Fruit fly (Drosophila melanogaster) whole organism: Measurements from ENCODE around the gene CG4390.

Experiments
- EcR ChIP-seq, 2 experiments: fragments of >200 bp; optimal IDR thresholded peaks; 2 replicates each; lab custom pipeline; 2017; ENCODE audit warnings: missing biosample characterization in 2 of 2, missing genetic modification characterization in 2 of 2, missing genetic modification reagents in 2 of 2
- psq ChIP-seq: fragments of >200 bp; optimal IDR thresholded peaks from 2 replicates; lab custom pipeline; 2017
- usp ChIP-seq: fragments of >200 bp; optimal IDR thresholded peaks from 2 replicates; lab custom pipeline; 2017; ENCODE audit warnings: missing biosample characterization, missing genetic modification characterization, mixed read lengths

DNA sequence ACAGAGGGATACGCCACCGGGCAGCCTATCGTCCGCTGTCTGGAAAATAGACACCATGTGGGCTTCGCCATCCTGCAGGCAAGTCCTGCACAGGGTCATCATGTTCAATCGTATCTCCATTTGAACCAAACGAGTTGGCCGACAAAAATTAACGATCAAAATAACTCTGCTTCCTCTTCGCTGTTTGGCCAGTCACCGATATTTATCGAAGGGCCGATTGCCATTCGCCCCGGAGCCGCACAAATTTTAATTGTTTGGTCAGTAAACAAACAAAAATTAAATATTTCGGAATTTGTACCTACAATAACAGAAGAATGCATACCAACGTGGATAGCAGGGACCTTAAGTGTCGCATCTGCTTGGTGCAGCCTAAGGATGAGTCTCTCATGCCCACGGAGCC, 31.7 kb downstream of the CG4390 start, which contains the start of the genes CG4424 and CG4854:
- TF ChIP-seq EcR (GFP tag; optimal IDR thresholded peaks at IDR 0.05; lab: Kevin White, UChicago) (no peak), psq (lab: Kevin White, UChicago) (no peak), usp (GFP tag; lab: Kevin White, UChicago) (no peak)
